Worm (Caenorhabditis elegans): ENCODE measurements around the gene cyp-13A10.

The cyp-13A10 gene

DNA sequence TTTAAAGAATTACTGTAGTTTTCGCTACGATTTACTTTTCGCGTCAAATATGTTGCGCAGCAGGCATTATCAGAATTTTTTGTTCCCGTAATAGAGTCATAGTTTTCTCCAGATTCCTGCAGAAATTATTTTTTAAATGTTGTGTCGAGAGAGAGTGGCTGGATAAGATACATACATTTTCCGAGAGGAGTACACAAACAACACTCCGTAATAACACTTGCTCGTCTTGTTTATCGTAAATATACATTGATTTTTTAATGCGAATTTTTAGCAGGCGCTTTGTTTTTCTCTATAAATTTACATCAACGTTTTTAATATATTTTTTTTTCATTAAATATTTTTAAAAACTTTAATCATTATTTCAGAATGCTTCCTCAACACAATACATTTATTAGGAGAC, 6.3 kb upstream of the cyp-13A10 start, which contains the start of gene taf-8:
Gene taf-8, plus strand, starts transcription at position 360 of the 400 bp plus-strand sequence.
- peak; percentile 7 for TF ChIP-seq lin-39 (tag; optimal IDR thresholded peaks at IDR 0.05)
- no peak for TF ChIP-seq skn-1 (tag; optimal IDR thresholded peaks at IDR 0.05)
- TF ChIP-seq nhr-43 (tag; optimal IDR thresholded peaks at IDR 0.05; ENCODE audit: poor library complexity, severe bottlenecking): no peak
- peak; percentile 92 for TF ChIP-seq R02D3.7 (tag; optimal IDR thresholded peaks at IDR 0.05)
- TF ChIP-seq nhr-23 (tag; optimal IDR thresholded peaks at IDR 0.05): peak; percentile 57
- peak; percentile 12 for TF ChIP-seq elt-2 (tag; optimal IDR thresholded peaks at IDR 0.05)
- no peak for TF ChIP-seq fos-1 (tag; optimal IDR thresholded peaks at IDR 0.05)
- TF ChIP-seq mdl-1 (tag; optimal IDR thresholded peaks at IDR 0.05): no peak
- peak; percentile 47 for TF ChIP-seq lin-15B (tag; optimal IDR thresholded peaks at IDR 0.05)
- no peak for TF ChIP-seq ztf-11 (tag; optimal IDR thresholded peaks at IDR 0.05)
- TF ChIP-seq nhr-25 (tag; optimal IDR thresholded peaks at IDR 0.05): peak; percentile 6
- TF ChIP-seq pha-4 (tag; optimal IDR thresholded peaks at IDR 0.05): peak; percentile 84
- no peak for TF ChIP-seq zag-1 (tag; optimal IDR thresholded peaks at IDR 0.05)
- TF ChIP-seq hmg-11 (tag; optimal IDR thresholded peaks at IDR 0.05): peak; percentile 55
- no peak for TF ChIP-seq lsy-12 (tag; optimal IDR thresholded peaks at IDR 0.05)
- TF ChIP-seq snpc-4 (tag; optimal IDR thresholded peaks at IDR 0.05): no peak
- TF ChIP-seq ZK546.5 (tag; optimal IDR thresholded peaks at IDR 0.05): no peak

- TF ChIP-seq jun-1 (tag; optimal IDR thresholded peaks at IDR 0.05): no peak
- TF ChIP-seq nhr-67 (tag; optimal IDR thresholded peaks at IDR 0.05): no peak
- no peak for TF ChIP-seq nhr-237 (tag; optimal IDR thresholded peaks at IDR 0.05)
- no peak for TF ChIP-seq unc-39 (tag; optimal IDR thresholded peaks at IDR 0.05)
- TF ChIP-seq fkh-2 (tag; optimal IDR thresholded peaks at IDR 0.05): no peak
- TF ChIP-seq lin-39 (tag; optimal IDR thresholded peaks at IDR 0.05): no peak
- no peak for TF ChIP-seq sea-2 (GFP tag; optimal IDR thresholded peaks at IDR 0.05)
- no peak for TF ChIP-seq ztf-11 (tag; optimal IDR thresholded peaks at IDR 0.05)
- no peak for TF ChIP-seq ceh-28 (tag; optimal IDR thresholded peaks at IDR 0.05)
- TF ChIP-seq unc-62 (GFP tag; optimal IDR thresholded peaks at IDR 0.05): no peak
- no peak for TF ChIP-seq lsy-12 (tag; optimal IDR thresholded peaks at IDR 0.05)
- no peak for TF ChIP-seq R02D3.7 (tag; optimal IDR thresholded peaks at IDR 0.05)
- TF ChIP-seq hmg-11 (tag; optimal IDR thresholded peaks at IDR 0.05): no peak
- peak; percentile 19 for TF ChIP-seq pha-4 (tag; optimal IDR thresholded peaks at IDR 0.05)
- peak; percentile 34 for TF ChIP-seq nfya-1 (tag; optimal IDR thresholded peaks at IDR 0.05; ENCODE audit: insufficient read depth)
- TF ChIP-seq fos-1 (tag; optimal IDR thresholded peaks at IDR 0.05): no peak
- TF ChIP-seq ceh-16 (tag; optimal IDR thresholded peaks at IDR 0.05): no peak
- TF ChIP-seq snpc-4 (tag; optimal IDR thresholded peaks at IDR 0.05): no peak
Measured at ce11 chrII:9667382-9667781, 4.7 kb upstream of the cyp-13A10 start, which contains the start of gene ZK1320.11. Gene ZK1320.11, plus strand, starts transcription at chrII:9667624.

DNA sequence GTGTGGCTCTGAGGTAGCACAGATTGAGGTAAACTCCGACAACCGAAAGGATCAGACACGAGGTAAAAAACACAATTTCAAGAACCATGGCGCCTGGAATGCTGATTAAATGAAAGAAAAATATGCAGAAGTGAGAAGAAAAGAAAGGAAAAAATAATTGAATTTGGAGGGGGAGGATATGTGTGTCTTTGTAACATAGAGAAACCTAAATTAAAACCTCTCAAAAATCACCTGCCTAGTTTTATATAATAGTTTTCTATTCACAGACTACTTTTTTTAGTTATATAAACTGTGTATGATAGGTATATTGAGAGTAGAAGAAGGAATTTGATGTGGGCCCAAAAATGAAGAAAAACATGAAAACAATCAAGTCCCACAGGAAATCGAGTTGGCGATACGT, 2.9 kb upstream of the cyp-13A10 start, which contains the start of gene ZK1320.5:
Gene ZK1320.5, minus strand, starts transcription at position 101 of the 400 bp plus-strand sequence.
- TF ChIP-seq aly-2 (tag; optimal IDR thresholded peaks at IDR 0.05) (no peak), skn-1 (tag; optimal IDR thresholded peaks at IDR 0.05) (no peak), nhr-237 (tag; optimal IDR thresholded peaks at IDR 0.05) (no peak), nfya-1 (tag; optimal IDR thresholded peaks at IDR 0.05; ENCODE audit: insufficient read depth) (no peak), nhr-12 (tag; optimal IDR thresholded peaks at IDR 0.05) (no peak)

DNA sequence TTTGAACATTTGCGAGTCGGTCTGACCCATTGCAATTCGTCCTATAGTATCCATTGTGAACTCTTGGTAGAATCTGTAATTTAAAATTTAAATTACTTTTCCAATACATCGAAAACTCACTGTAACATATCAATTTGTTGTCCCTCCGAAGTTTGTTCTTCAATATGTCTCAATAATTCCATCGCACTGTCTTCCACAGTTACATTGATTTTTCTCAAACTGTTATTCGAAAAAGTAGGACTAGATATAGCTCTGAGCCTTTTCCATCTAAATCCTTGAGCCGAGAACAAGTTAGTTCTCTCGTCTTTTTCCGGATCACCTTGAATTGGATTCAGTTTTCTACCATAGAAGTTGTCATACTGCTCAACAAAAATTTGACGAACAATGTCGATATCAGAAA, 524 bp downstream of the cyp-13A10 start:
- TF ChIP-seq nhr-77 (tag; optimal IDR thresholded peaks at IDR 0.05): no peak
- TF ChIP-seq elt-1 (tag; optimal IDR thresholded peaks at IDR 0.05): no peak
- no peak for TF ChIP-seq nhr-43 (tag; optimal IDR thresholded peaks at IDR 0.05; ENCODE audit: poor library complexity, severe bottlenecking)
- no peak for TF ChIP-seq ztf-4 (tag; optimal IDR thresholded peaks at IDR 0.05)
- no peak for TF ChIP-seq nhr-23 (tag; optimal IDR thresholded peaks at IDR 0.05)
- TF ChIP-seq jun-1 (tag; optimal IDR thresholded peaks at IDR 0.05): no peak
- TF ChIP-seq elt-2 (tag; optimal IDR thresholded peaks at IDR 0.05): no peak

DNA sequence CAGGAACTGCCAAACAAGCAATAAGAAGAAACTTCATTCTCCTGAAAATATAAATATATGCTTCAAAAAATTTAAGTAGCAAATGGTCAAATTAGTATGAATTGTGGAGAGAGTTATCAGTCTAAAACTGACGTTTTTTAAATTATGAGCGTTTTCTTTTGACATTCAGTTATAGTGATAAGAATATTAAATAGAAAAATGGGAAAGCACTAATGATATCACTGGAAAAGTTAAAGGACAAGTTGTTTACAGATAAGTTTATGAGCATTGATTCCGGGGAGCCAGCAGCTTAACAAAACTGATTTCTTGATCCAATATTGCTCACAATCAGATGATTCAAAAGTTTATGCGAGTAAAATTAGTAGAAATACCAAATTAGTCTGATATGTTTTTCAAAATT, 2.3 kb downstream of the cyp-13A10 start, which contains the start of gene ZK1320.3:
Gene ZK1320.3, minus strand, starts transcription at position 41 of the 400 bp plus-strand sequence.
- TF ChIP-seq elt-2 (tag; optimal IDR thresholded peaks at IDR 0.05): peak; percentile 67
- no peak for TF ChIP-seq fos-1 (tag; optimal IDR thresholded peaks at IDR 0.05)
- peak; percentile 18 for TF ChIP-seq pqm-1 (tag; optimal IDR thresholded peaks at IDR 0.05)
- TF ChIP-seq ceh-16 (tag; optimal IDR thresholded peaks at IDR 0.05): no peak
- TF ChIP-seq eor-1 (tag; optimal IDR thresholded peaks at IDR 0.05): no peak

All from whole organism, L3 larva.